Worm (Caenorhabditis elegans) whole organism, late embryonic: Measurements from ENCODE around the gene F49E2.5.

Source experiments
- F13H6.1 ChIP-seq: sonication (generic microtip); optimal IDR thresholded peaks from 2 replicates; lab custom pipeline; 2016; ENCODE audit warnings: missing genetic modification characterization, missing compliant biosample characterization
- K09A11.1 ChIP-seq: sonication (generic microtip); optimal IDR thresholded peaks from 2 replicates; lab custom pipeline; 2017; ENCODE audit warnings: antibody characterized with exemption, mild to moderate bottlenecking, missing genetic modification characterization, missing compliant biosample characterization; ENCODE audit not compliant: insufficient read depth
- Y22D7AL.16 ChIP-seq: sonication (generic microtip); optimal IDR thresholded peaks from 2 replicates; lab custom pipeline; 2016; ENCODE audit warnings: missing genetic modification characterization, missing compliant biosample characterization
- ahr-1 ChIP-seq: sonication (generic microtip); optimal IDR thresholded peaks from 2 replicates; lab custom pipeline; 2016; ENCODE audit warnings: missing genetic modification characterization, missing compliant biosample characterization
- ama-1 ChIP-seq: fragments of 150-350 bp; optimal IDR thresholded peaks from 2 replicates; lab custom pipeline; 2014
- ceh-18 ChIP-seq: sonication (generic microtip); optimal IDR thresholded peaks from 2 replicates; lab custom pipeline; 2016; ENCODE audit warnings: missing genetic modification characterization, missing compliant biosample characterization
- ceh-19 ChIP-seq: fragments of 200-800 bp; sonication (Bioruptor generic); optimal IDR thresholded peaks from 2 replicates; lab custom pipeline; 2018; ENCODE audit warnings: mild to moderate bottlenecking, missing genetic modification characterization, missing compliant biosample characterization
- ceh-22 ChIP-seq: sonication (generic microtip); optimal IDR thresholded peaks from 2 replicates; lab custom pipeline; 2017; ENCODE audit warnings: missing biosample characterization, missing genetic modification characterization
- ceh-24 ChIP-seq: sonication (generic microtip); optimal IDR thresholded peaks from 2 replicates; lab custom pipeline; 2016; ENCODE audit warnings: mild to moderate bottlenecking, missing genetic modification characterization, missing compliant biosample characterization
- ceh-30 ChIP-seq: fragments of 150-350 bp; optimal IDR thresholded peaks from 2 replicates; lab custom pipeline; 2014; ENCODE audit warnings: missing biosample characterization, missing genetic modification characterization
- ceh-34 ChIP-seq: sonication (generic microtip); optimal IDR thresholded peaks from 2 replicates; lab custom pipeline; 2016; ENCODE audit warnings: mild to moderate bottlenecking, missing genetic modification characterization, missing compliant biosample characterization
- ceh-45 ChIP-seq: fragments of 200-800 bp; sonication (Bioruptor generic); IDR thresholded peaks from 2 replicates; pipeline ENCODE4 v1.3.6; 2022; ENCODE audit warnings: missing genetic modification reagents, missing genetic modification characterization, missing compliant biosample characterization
- ceh-48 ChIP-seq: sonication (generic microtip); optimal IDR thresholded peaks from 2 replicates; lab custom pipeline; 2016; ENCODE audit warnings: missing genetic modification characterization, inconsistent platforms, missing compliant biosample characterization
- dmd-4 ChIP-seq: sonication (generic microtip); optimal IDR thresholded peaks from 2 replicates; lab custom pipeline; 2016; ENCODE audit warnings: borderline replicate concordance, missing genetic modification characterization, missing compliant biosample characterization
- dve-1 ChIP-seq: sonication (generic microtip); optimal IDR thresholded peaks from 2 replicates; lab custom pipeline; 2017; ENCODE audit warnings: antibody characterized with exemption, mild to moderate bottlenecking, missing genetic modification characterization, missing compliant biosample characterization
- elt-2 ChIP-seq: sonication (generic microtip); optimal IDR thresholded peaks from 2 replicates; lab custom pipeline; 2016; ENCODE audit warnings: missing genetic modification reagents, missing genetic modification characterization, missing compliant biosample characterization
- elt-4 ChIP-seq: sonication (generic microtip); optimal IDR thresholded peaks from 2 replicates; lab custom pipeline; 2016; ENCODE audit warnings: missing genetic modification characterization, missing compliant biosample characterization
- fax-1 ChIP-seq: sonication (generic microtip); optimal IDR thresholded peaks from 2 replicates; lab custom pipeline; 2016; ENCODE audit warnings: missing genotype, missing genetic modification characterization, missing compliant biosample characterization
- fkh-10 ChIP-seq: fragments of 150-350 bp; optimal IDR thresholded peaks from 2 replicates; lab custom pipeline; 2014; ENCODE audit warnings: missing biosample characterization, missing genetic modification reagents, missing genetic modification characterization
- gmeb-2 ChIP-seq: sonication (generic microtip); optimal IDR thresholded peaks from 2 replicates; lab custom pipeline; 2016; ENCODE audit warnings: missing genetic modification characterization, inconsistent platforms, missing compliant biosample characterization
- hlh-15 ChIP-seq: sonication (generic microtip); optimal IDR thresholded peaks from 2 replicates; lab custom pipeline; 2016; ENCODE audit warnings: missing genetic modification characterization, missing compliant biosample characterization
- hlh-30 ChIP-seq: sonication (generic microtip); optimal IDR thresholded peaks from 2 replicates; lab custom pipeline; 2017; ENCODE audit warnings: antibody characterized with exemption, missing genetic modification characterization, missing compliant biosample characterization; ENCODE audit not compliant: insufficient read depth
- hlh-6 ChIP-seq: sonication (generic microtip); optimal IDR thresholded peaks from 2 replicates; lab custom pipeline; 2016; ENCODE audit warnings: missing genotype, missing genetic modification characterization, missing compliant biosample characterization
- hlh-8 ChIP-seq: sonication (generic microtip); optimal IDR thresholded peaks from 2 replicates; lab custom pipeline; 2016; ENCODE audit warnings: missing genotype, missing genetic modification characterization, missing compliant biosample characterization
- lim-6 ChIP-seq: sonication (generic microtip); optimal IDR thresholded peaks from 2 replicates; lab custom pipeline; 2016; ENCODE audit warnings: missing genetic modification characterization, missing compliant biosample characterization
- lin-11 ChIP-seq: fragments of 200-800 bp; sonication (Bioruptor generic); optimal IDR thresholded peaks from 2 replicates; lab custom pipeline; 2018; ENCODE audit warnings: mild to moderate bottlenecking, missing genetic modification characterization, missing compliant biosample characterization
- madf-2 ChIP-seq: sonication (generic microtip); optimal IDR thresholded peaks from 2 replicates; lab custom pipeline; 2017; ENCODE audit warnings: missing genetic modification characterization, missing compliant biosample characterization
- mec-3 ChIP-seq: sonication (generic microtip); optimal IDR thresholded peaks from 2 replicates; lab custom pipeline; 2016; ENCODE audit warnings: borderline replicate concordance, missing genetic modification characterization, missing compliant biosample characterization
- nhr-232 ChIP-seq: sonication (generic microtip); optimal IDR thresholded peaks from 2 replicates; lab custom pipeline; 2016; ENCODE audit warnings: missing genetic modification characterization, missing compliant biosample characterization
- npax-4 ChIP-seq: sonication (generic microtip); optimal IDR thresholded peaks from 2 replicates; lab custom pipeline; 2016; ENCODE audit warnings: missing genetic modification characterization, missing compliant biosample characterization
- pag-3 ChIP-seq: sonication (generic microtip); optimal IDR thresholded peaks from 2 replicates; lab custom pipeline; 2016; ENCODE audit warnings: missing compliant biosample characterization, missing genetic modification characterization, borderline replicate concordance
- pax-1 ChIP-seq: fragments of 150-350 bp; optimal IDR thresholded peaks from 2 replicates; lab custom pipeline; 2014; ENCODE audit warnings: missing biosample characterization, missing genetic modification characterization
- pha-2 ChIP-seq: sonication (generic microtip); optimal IDR thresholded peaks from 2 replicates; lab custom pipeline; 2017; ENCODE audit warnings: mild to moderate bottlenecking, missing genetic modification characterization, missing compliant biosample characterization
- pha-4 ChIP-seq: fragments of 150-350 bp; optimal IDR thresholded peaks from 2 replicates; lab custom pipeline; 2018; ENCODE audit warnings: missing biosample characterization, missing genetic modification reagents, missing genetic modification characterization
- ref-2 ChIP-seq: sonication (generic microtip); optimal IDR thresholded peaks from 2 replicates; lab custom pipeline; 2016; ENCODE audit warnings: missing genetic modification characterization, missing compliant biosample characterization
- sdc-2 ChIP-seq: sonication (generic microtip); optimal IDR thresholded peaks from 2 replicates; lab custom pipeline; 2016; ENCODE audit warnings: missing genotype, missing genetic modification characterization, missing compliant biosample characterization
- tbx-2 ChIP-seq: sonication (generic microtip); optimal IDR thresholded peaks from 2 replicates; lab custom pipeline; 2016; ENCODE audit warnings: missing genetic modification characterization, missing compliant biosample characterization
- ttx-3 ChIP-seq: sonication (generic microtip); optimal IDR thresholded peaks from 2 replicates; lab custom pipeline; 2016; ENCODE audit warnings: missing genetic modification reagents, missing genetic modification characterization, missing compliant biosample characterization
- unc-3 ChIP-seq, 2 experiments: fragments of 200-800 bp in 1 of 2; sonication (Bioruptor generic) in 1 of 2; sonication (generic microtip) in 1 of 2; conservative IDR thresholded peaks in 1 of 2; optimal IDR thresholded peaks in 1 of 2; 2 replicates each; pipeline versions ENCODE4 v1.3.6 to Lab custom; 2016 to 2022; ENCODE audit warnings: missing compliant biosample characterization in 2 of 2, missing genetic modification characterization in 2 of 2, missing genetic modification reagents in 1 of 2
- unc-55 ChIP-seq: sonication (generic microtip); optimal IDR thresholded peaks from 2 replicates; lab custom pipeline; 2017; ENCODE audit warnings: missing biosample characterization, missing genetic modification reagents, missing genetic modification characterization
- unc-86 ChIP-seq: sonication (generic microtip); optimal IDR thresholded peaks from 2 replicates; lab custom pipeline; 2016; ENCODE audit warnings: missing genetic modification characterization, missing compliant biosample characterization
- ztf-16 ChIP-seq: sonication (generic microtip); optimal IDR thresholded peaks from 2 replicates; lab custom pipeline; 2017; ENCODE audit warnings: missing genetic modification characterization, missing compliant biosample characterization

The F49E2.5 gene

ce11 chrX:9529360-9529759 lies 14.1 kb upstream of the F49E2.5 start, which contains the start of gene C07B5.4:
Gene C07B5.4, plus strand, starts transcription at chrX:9529660.
- TF ChIP-seq F13H6.1 (tag; lab: Kevin White, UChicago) (no peak), ceh-34 (no peak), lin-11 (tag; lab: Kevin White, UChicago) (no peak), ref-2 (tag; lab: Kevin White, UChicago) (no peak), ttx-3 (tag; lab: Kevin White, UChicago) (no peak), hlh-30 (tag; lab: Kevin White, UChicago) (no peak), ceh-45 (no peak), hlh-6 (tag; lab: Kevin White, UChicago) (no peak), gmeb-2 (tag; lab: Kevin White, UChicago) (no peak), unc-3 (GFP tag; conservative IDR thresholded peaks at IDR 0.05; lab: Robert Waterston, UW) (no peak), unc-3 (tag; optimal IDR thresholded peaks at IDR 0.05; lab: Kevin White, UChicago) (no peak), pax-1 (tag; lab: Kevin White, UChicago) (no peak), hlh-15 (no peak), ceh-22 (tag; lab: Kevin White, UChicago) (no peak), pha-4 (tag; lab: Kevin White, UChicago) (no peak), mec-3 (tag; lab: Kevin White, UChicago) (no peak), ceh-19 (GFP tag; lab: Kevin White, UChicago) (no peak), fkh-10 (GFP tag; lab: Kevin White, UChicago) (no peak), nhr-232 (tag; lab: Kevin White, UChicago) (no peak)
- TF ChIP-seq, all 69 proteins: peak for 0

- TF ChIP-seq ama-1 (no peak), sdc-2 (tag; lab: Kevin White, UChicago) (no peak), pag-3 (no peak), ceh-48 (tag; lab: Kevin White, UChicago) (no peak), mec-3 (tag; lab: Kevin White, UChicago) (no peak), unc-55 (no peak), Y22D7AL.16 (tag; lab: Kevin White, UChicago) (no peak), ztf-16 (tag; lab: Kevin White, UChicago) (no peak), ceh-24 (tag; lab: Kevin White, UChicago) (no peak), ahr-1 (no peak), npax-4 (no peak), hlh-8 (no peak), K09A11.1 (tag; lab: Kevin White, UChicago) (no peak)
Measured at ce11 chrX:9531640-9532039, 11.8 kb upstream of the F49E2.5 start.

- TF ChIP-seq ceh-22 (tag; lab: Kevin White, UChicago) (no peak), elt-2 (tag; lab: Kevin White, UChicago) (no peak), ceh-18 (tag; lab: Kevin White, UChicago) (no peak), K09A11.1 (tag; lab: Kevin White, UChicago) (no peak), pha-2 (tag; lab: Kevin White, UChicago) (no peak), pax-1 (tag; lab: Kevin White, UChicago) (no peak), elt-4 (tag; lab: Kevin White, UChicago) (no peak), ahr-1 (no peak), dve-1 (tag; lab: Kevin White, UChicago) (no peak), hlh-15 (no peak), fax-1 (tag; lab: Kevin White, UChicago) (no peak), lim-6 (tag; lab: Kevin White, UChicago) (no peak), ceh-30 (no peak)
Measured at ce11 chrX:9536008-9536407, 7.4 kb upstream of the F49E2.5 start.

ce11 chrX:9536665-9537064 lies 6.8 kb upstream of the F49E2.5 start, which contains the start of gene C07B5.8:
Gene C07B5.8, minus strand, starts transcription at chrX:9536765.
- TF ChIP-seq ceh-24 (tag; lab: Kevin White, UChicago) = no peak
- TF ChIP-seq unc-86 (tag; lab: Kevin White, UChicago) = no peak
- TF ChIP-seq pax-1 (tag; lab: Kevin White, UChicago) = no peak
- TF ChIP-seq dmd-4 (tag; lab: Kevin White, UChicago) = no peak
- TF ChIP-seq tbx-2 (tag; lab: Kevin White, UChicago) = no peak
- no peak for TF ChIP-seq ref-2 (tag; lab: Kevin White, UChicago)
- TF ChIP-seq Y22D7AL.16 (tag; lab: Kevin White, UChicago) = no peak
- no peak for TF ChIP-seq madf-2
- no peak for TF ChIP-seq fkh-10 (GFP tag; lab: Kevin White, UChicago)
